Fruit fly (Drosophila melanogaster): ENCODE results near the gene Naa20A.

Naa20A gene

DNA sequence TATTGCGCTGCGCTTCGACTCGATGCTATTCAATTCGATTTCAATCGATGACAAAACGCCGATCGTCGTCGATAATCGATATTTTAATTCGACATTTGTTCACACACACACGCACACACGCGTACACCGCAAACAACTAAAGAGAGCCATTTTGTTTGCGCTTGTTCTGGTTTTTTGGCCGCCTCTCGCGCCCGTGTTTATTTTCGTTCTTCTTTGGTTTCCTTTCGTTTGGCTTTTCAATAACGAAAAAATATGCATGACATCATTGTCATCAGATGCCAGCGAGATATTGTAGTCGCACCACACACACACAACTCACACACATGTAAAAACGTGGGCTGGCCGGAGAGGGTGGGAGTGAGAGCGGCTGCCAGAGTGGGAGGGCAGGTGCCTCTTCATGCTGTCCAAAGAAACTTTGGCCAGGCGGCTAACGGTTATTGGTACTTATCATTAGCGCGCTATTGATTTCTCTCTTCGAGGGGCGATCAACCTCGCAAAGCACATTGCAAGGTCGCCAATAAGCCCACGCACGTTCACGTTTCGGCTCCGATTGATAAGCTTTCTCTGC is 14.7 kb downstream of the Naa20A start:
- TF ChIP-seq fkh (GFP tag; optimal IDR thresholded peaks at IDR 0.05), result peak; percentile 77
- no peak for TF ChIP-seq Met (GFP tag; optimal IDR thresholded peaks at IDR 0.05)
- no peak for TF ChIP-seq CG32006 (GFP tag; optimal IDR thresholded peaks at IDR 0.05)
- TF ChIP-seq eg (GFP tag; IDR thresholded peaks at IDR 0.05), result no peak
- TF ChIP-seq vri (GFP tag; optimal IDR thresholded peaks at IDR 0.05), result peak; percentile 57
- peak; percentile 18 for TF ChIP-seq Eip78C (GFP tag)

DNA sequence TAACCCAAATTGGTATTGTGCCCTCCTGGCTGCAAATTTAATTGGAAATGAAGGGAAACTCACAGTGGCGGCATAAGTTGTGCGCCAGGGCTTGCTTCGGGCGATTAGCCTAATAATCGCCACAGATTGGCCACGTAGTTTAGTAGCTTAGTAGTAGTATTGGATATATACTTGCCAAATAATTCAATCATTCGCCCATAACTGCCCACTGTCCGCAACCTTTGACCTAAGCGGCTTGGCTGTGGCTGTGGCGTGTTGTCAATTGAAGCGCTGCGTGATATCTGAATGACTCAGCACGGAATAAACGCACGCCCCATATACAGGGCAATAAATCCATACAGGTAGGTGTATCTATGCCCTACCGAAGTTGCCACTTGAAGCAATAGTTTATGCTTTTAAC is 15.9 kb downstream of the Naa20A start:
- TF ChIP-seq CG11762 (GFP tag; optimal IDR thresholded peaks at IDR 0.05; ENCODE audit: insufficient read depth) (no peak), svp (GFP tag) (peak; percentile 77)

DNA sequence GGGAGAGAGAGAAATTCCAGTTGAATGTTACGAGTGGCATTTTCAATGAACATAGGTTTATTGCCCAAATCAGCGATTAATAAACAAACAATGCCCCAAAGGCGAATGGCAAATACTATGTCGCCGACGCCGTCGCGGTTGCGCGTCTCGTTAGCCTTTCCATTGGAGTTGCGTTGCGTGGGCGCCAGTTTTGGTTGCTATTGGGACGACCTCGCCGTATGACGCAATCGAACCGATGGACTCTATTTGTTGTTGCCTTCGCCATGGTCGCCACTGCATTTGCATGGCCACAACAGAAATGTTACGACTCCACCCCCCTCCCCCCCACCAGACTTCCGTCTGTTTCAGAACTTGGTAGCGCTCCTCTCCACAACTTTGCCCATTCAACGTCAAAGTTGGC is 16.3 kb downstream of the Naa20A start:
- TF ChIP-seq Met (GFP tag; optimal IDR thresholded peaks at IDR 0.05) (no peak), CG16779 (tag; optimal IDR thresholded peaks at IDR 0.05) (no peak), Ets96B (tag; optimal IDR thresholded peaks at IDR 0.05) (no peak), Hr4 (GFP tag; optimal IDR thresholded peaks at IDR 0.05) (no peak)

DNA sequence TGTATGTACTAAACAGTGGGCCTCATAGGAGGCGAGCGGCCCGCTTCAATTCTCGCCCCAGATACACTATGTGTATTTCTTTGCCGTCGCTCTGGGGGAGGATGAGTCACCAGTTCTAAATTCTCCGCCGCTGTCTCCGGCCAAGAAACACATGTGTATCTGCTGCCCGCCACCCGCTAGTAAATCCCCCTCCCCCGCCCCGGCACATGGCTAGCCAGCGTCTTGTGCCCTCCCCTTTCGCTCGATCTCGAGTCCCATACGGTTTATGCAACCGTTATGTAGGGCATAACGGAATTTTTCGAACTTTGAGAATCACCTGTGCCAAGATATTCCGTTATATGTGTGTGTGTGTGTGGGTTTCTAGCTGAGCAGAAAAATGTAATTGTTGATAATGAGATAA is 17.0 kb downstream of the Naa20A start:
- TF ChIP-seq CG15336 (GFP tag; IDR thresholded peaks at IDR 0.05) (no peak), CG6792 (GFP tag; optimal IDR thresholded peaks at IDR 0.05) (no peak), Sox15 (GFP tag; optimal IDR thresholded peaks at IDR 0.05) (no peak), fkh (GFP tag; optimal IDR thresholded peaks at IDR 0.05) (peak; percentile 37), cyc (GFP tag; optimal IDR thresholded peaks at IDR 0.05) (no peak), net (GFP tag; optimal IDR thresholded peaks at IDR 0.05) (peak; percentile 10)

DNA sequence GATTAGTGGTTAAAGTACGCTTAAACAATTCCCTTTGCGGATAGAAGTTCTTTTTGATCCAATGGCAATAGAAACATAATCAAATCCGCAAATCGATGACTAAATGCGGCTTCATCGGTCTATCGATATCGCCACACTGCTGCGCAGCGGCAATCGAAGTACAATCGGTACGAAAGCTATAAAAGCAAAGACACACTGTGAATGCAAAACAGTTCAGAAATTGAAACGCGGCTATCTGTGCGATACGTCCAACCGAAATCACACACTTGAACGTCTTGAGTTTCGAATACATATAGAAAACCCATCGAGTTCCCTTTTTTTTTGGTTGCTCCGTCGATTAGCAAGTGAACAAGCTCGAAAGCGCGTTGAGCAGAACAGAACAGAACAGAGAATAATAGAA is 17.9 kb downstream of the Naa20A start, which contains the start of gene CG14207:
CG14207 (plus strand) TSS at position 203 of the 400 bp plus-strand sequence.
- no peak for TF ChIP-seq Hr39 (GFP tag; optimal IDR thresholded peaks at IDR 0.05)
- TF ChIP-seq CG8319 (GFP tag; optimal IDR thresholded peaks at IDR 0.05), result no peak
- no peak for TF ChIP-seq CG8632 (GFP tag; optimal IDR thresholded peaks at IDR 0.05)
- TF ChIP-seq Blimp-1 (GFP tag; optimal IDR thresholded peaks at IDR 0.05), result no peak
- TF ChIP-seq CG8119 (GFP tag; IDR thresholded peaks at IDR 0.05), result no peak
- TF ChIP-seq achi (GFP tag; optimal IDR thresholded peaks at IDR 0.05), result no peak
- TF ChIP-seq ss (GFP tag; optimal IDR thresholded peaks at IDR 0.05), result peak; percentile 2 to 10
- no peak for TF ChIP-seq dac (GFP tag; optimal IDR thresholded peaks at IDR 0.05)
- no peak for TF ChIP-seq CG11762 (GFP tag; optimal IDR thresholded peaks at IDR 0.05; ENCODE audit: insufficient read depth)
- no peak for TF ChIP-seq Lpt (GFP tag; optimal IDR thresholded peaks at IDR 0.05)
- TF ChIP-seq CG32006 (GFP tag; optimal IDR thresholded peaks at IDR 0.05), result no peak
- TF ChIP-seq net (GFP tag; optimal IDR thresholded peaks at IDR 0.05), result no peak
- TF ChIP-seq Hr38 (GFP tag; optimal IDR thresholded peaks at IDR 0.05), result no peak
- no peak for TF ChIP-seq Smox (GFP tag; optimal IDR thresholded peaks at IDR 0.05)
- no peak for TF ChIP-seq spab (GFP tag; optimal IDR thresholded peaks at IDR 0.05)
- TF ChIP-seq topi (GFP tag; optimal IDR thresholded peaks at IDR 0.05), result no peak
- no peak for TF ChIP-seq CG4318 (GFP tag; optimal IDR thresholded peaks at IDR 0.05)
- TF ChIP-seq CG10669 (GFP tag; optimal IDR thresholded peaks at IDR 0.05), result no peak
- peak; percentile 11 for TF ChIP-seq Sox102F (GFP tag; optimal IDR thresholded peaks at IDR 0.05)
- no peak for TF ChIP-seq CG11902 (GFP tag; optimal IDR thresholded peaks at IDR 0.05)
- no peak for TF ChIP-seq lz (GFP tag; optimal IDR thresholded peaks at IDR 0.05)
- no peak for TF ChIP-seq acj6 (GFP tag; optimal IDR thresholded peaks at IDR 0.05)
- no peak for TF ChIP-seq Eip75B (GFP tag; optimal IDR thresholded peaks at IDR 0.05)
- no peak for TF ChIP-seq Hr4 (GFP tag; optimal IDR thresholded peaks at IDR 0.05)
- TF ChIP-seq Sox14 (GFP tag; optimal IDR thresholded peaks at IDR 0.05), result peak; percentile 34
- peak; percentile 66 for TF ChIP-seq Eip78C (GFP tag)
- no peak for TF ChIP-seq CG7368 (GFP tag; optimal IDR thresholded peaks at IDR 0.05)
- TF ChIP-seq eg (GFP tag; IDR thresholded peaks at IDR 0.05), result peak; percentile 28; the same call in 1 of the 3 replicates
- TF ChIP-seq CG31627 (GFP tag; optimal IDR thresholded peaks at IDR 0.05), result no peak
- TF ChIP-seq Met (GFP tag; optimal IDR thresholded peaks at IDR 0.05), result peak; percentile 3
- no peak for TF ChIP-seq cyc (GFP tag; optimal IDR thresholded peaks at IDR 0.05)
- TF ChIP-seq CG10631 (GFP tag; optimal IDR thresholded peaks at IDR 0.05), result no peak
- TF ChIP-seq CG6854 (GFP tag; optimal IDR thresholded peaks at IDR 0.05), result no peak
- no peak for TF ChIP-seq Ets21C (GFP tag; optimal IDR thresholded peaks at IDR 0.05)
- TF ChIP-seq CG6792 (GFP tag; optimal IDR thresholded peaks at IDR 0.05), result no peak
- peak; percentile 50 for TF ChIP-seq vri (GFP tag; optimal IDR thresholded peaks at IDR 0.05)
- TF ChIP-seq Sox15 (GFP tag; optimal IDR thresholded peaks at IDR 0.05), result no peak
- peak; percentile 31 for TF ChIP-seq CG6808 (GFP tag; optimal IDR thresholded peaks at IDR 0.05)

Measured in whole organism, prepupa.